Worm (Caenorhabditis elegans) whole organism, midembryonic: ENCODE measurements around the gene hlh-11.

Experiments
- T22C8.4 ChIP-seq: fragments of 200-800 bp; sonication (Bioruptor generic); IDR thresholded peaks from 2 replicates; pipeline ENCODE4 v1.3.6; 2022; ENCODE audit warnings: missing genetic modification characterization, missing compliant biosample characterization
- cog-1 ChIP-seq: sonication (generic microtip); optimal IDR thresholded peaks from 2 replicates; lab custom pipeline; 2016; ENCODE audit warnings: missing genetic modification characterization, missing compliant biosample characterization
- flt-1 ChIP-seq: fragments of 200-800 bp; sonication (Bioruptor generic); IDR thresholded peaks from 2 replicates; pipeline ENCODE4 v1.3.6; 2022; ENCODE audit warnings: missing genetic modification characterization, missing compliant biosample characterization
- klf-2 ChIP-seq: fragments of 200-800 bp; sonication (Bioruptor generic); conservative IDR thresholded peaks from 2 replicates; pipeline ENCODE4 v1.3.6; 2022; ENCODE audit warnings: missing genetic modification reagents, missing genetic modification characterization, missing compliant biosample characterization
- med-1 ChIP-seq: sonication (generic microtip); optimal IDR thresholded peaks from 2 replicates; lab custom pipeline; 2017; ENCODE audit warnings: missing genetic modification characterization, mild to moderate bottlenecking, missing compliant biosample characterization, antibody characterized with exemption, missing genetic modification reagents; ENCODE audit not compliant: insufficient read depth
- ref-1 ChIP-seq: fragments of 200-800 bp; sonication (Bioruptor generic); conservative IDR thresholded peaks from 2 replicates; pipeline ENCODE4 v1.3.6; 2022; ENCODE audit warnings: missing genetic modification reagents, missing genetic modification characterization, missing compliant biosample characterization
- tab-1 ChIP-seq: fragments of 200-800 bp; sonication (Bioruptor generic); IDR thresholded peaks from 2 replicates; pipeline ENCODE4 v1.3.6; 2022; ENCODE audit warnings: missing genetic modification characterization, missing compliant biosample characterization
- ztf-23 ChIP-seq: fragments of 200-800 bp; sonication (Bioruptor generic); IDR thresholded peaks from 2 replicates; pipeline ENCODE4 v1.3.6; 2022; ENCODE audit warnings: missing genetic modification reagents, missing genetic modification characterization, missing compliant biosample characterization
- ztf-29 ChIP-seq: fragments of 200-800 bp; sonication (Bioruptor generic); IDR thresholded peaks from 2 replicates; pipeline ENCODE4 v1.3.6; 2022; ENCODE audit warnings: missing genetic modification reagents, missing genetic modification characterization, missing compliant biosample characterization

- TF ChIP-seq tab-1, result no peak
- no peak for TF ChIP-seq cog-1 (tag; lab: Kevin White, UChicago)
- no peak for TF ChIP-seq klf-2
- TF ChIP-seq T22C8.4 (GFP tag; lab: Robert Waterston, UW), result no peak
- no peak for TF ChIP-seq med-1 (GFP tag; lab: Kevin White, UChicago)
- no peak for TF ChIP-seq ztf-23 (GFP tag; lab: Robert Waterston, UW)
- no peak for TF ChIP-seq ztf-29
- TF ChIP-seq ref-1 (GFP tag; lab: Robert Waterston, UW), result no peak
- no peak for TF ChIP-seq flt-1
Measured at ce11 chrIII:9595563-9595962, 23.9 kb upstream of the hlh-11 start, which contains the start of gene rom-2.
